Worm (Caenorhabditis elegans) whole organism, L1 larva: ENCODE results near the gene idpc-3.

Experiments
- fkh-8 ChIP-seq: sonication (generic microtip); optimal IDR thresholded peaks from 2 replicates; lab custom pipeline; 2016; ENCODE audit warnings: mild to moderate bottlenecking, missing genetic modification characterization, missing compliant biosample characterization
- lin-13 ChIP-seq: fragments of 150-350 bp; optimal IDR thresholded peaks from 2 replicates; lab custom pipeline; 2014; ENCODE audit warnings: missing biosample characterization, missing genetic modification reagents, missing genetic modification characterization
- tlp-1 ChIP-seq: fragments of 150-350 bp; optimal IDR thresholded peaks from 2 replicates; lab custom pipeline; 2014; ENCODE audit warnings: missing biosample characterization, missing genetic modification characterization

DNA sequence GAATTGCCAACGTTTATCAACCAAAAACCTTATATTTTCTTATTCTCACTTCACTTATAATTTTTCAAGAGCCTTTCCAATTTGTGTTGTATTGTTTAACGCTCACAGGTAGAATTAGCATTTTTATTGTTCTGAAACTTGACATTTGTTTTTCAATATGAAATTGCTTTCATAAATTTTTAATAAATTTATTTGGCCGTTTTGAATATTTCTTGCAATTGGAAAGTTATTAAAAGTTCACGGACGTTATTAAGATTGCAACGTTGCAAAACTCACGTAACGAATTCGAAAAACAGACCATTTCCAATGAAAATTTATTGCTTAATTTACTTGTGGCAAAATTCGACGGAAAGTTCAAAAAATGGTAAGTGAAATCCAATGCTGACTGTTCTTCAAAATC, 38.7 kb downstream of the idpc-3 start, which contains the start of gene K09G1.2:
- TF ChIP-seq fkh-8 (tag; lab: Kevin White, UChicago) (no peak), lin-13 (GFP tag; lab: Kevin White, UChicago) (no peak), tlp-1 (tag; lab: Kevin White, UChicago) (no peak)
